Worm (Caenorhabditis elegans): Measurements from ENCODE around the gene M117.3.

M117.3 gene

DNA sequence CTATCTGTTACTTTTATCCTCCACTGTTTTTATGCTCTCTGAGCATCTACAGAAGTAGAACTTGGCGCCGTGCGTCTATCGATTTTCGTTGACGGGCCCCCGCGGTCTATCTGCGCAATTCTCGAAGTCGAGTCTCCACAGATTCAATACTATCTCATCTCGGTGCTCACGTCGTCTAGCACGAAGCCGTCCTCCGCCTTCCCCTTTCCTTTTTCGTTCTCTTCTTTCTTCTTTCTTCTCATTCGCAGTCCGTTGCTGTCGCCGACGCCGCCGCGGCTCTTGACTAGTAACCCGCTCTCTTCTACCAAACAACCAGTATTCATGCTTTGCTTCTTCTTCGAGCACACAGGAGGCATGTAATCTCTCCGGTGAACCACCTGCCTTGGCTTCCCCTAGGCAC, 49.1 kb downstream of the M117.3 start (continued):
- peak; percentile 37 for TF ChIP-seq lin-11 (tag; optimal IDR thresholded peaks at IDR 0.05)

ce11 chrIV:11871898-11872297, 49.9 kb downstream of the M117.3 start:
- TF ChIP-seq sma-9 (GFP tag; optimal IDR thresholded peaks at IDR 0.05) = no peak
- no peak for TF ChIP-seq sma-9 (tag; optimal IDR thresholded peaks at IDR 0.05)
- no peak for TF ChIP-seq R02D3.7 (tag; optimal IDR thresholded peaks at IDR 0.05)
- TF ChIP-seq gmeb-1 (tag; optimal IDR thresholded peaks at IDR 0.05) = no peak
- TF ChIP-seq lin-13 (GFP tag; optimal IDR thresholded peaks at IDR 0.05) = no peak
- no peak for TF ChIP-seq peb-1 (tag; optimal IDR thresholded peaks at IDR 0.05)
- no peak for TF ChIP-seq nhr-23 (tag; optimal IDR thresholded peaks at IDR 0.05)
- TF ChIP-seq dmd-4 (tag; optimal IDR thresholded peaks at IDR 0.05) = no peak
- no peak for TF ChIP-seq skn-1 (tag; optimal IDR thresholded peaks at IDR 0.05)

All from whole organism, L2 larva.